Fruit fly (Drosophila melanogaster): ENCODE measurements around the gene CG42329.

DNA sequence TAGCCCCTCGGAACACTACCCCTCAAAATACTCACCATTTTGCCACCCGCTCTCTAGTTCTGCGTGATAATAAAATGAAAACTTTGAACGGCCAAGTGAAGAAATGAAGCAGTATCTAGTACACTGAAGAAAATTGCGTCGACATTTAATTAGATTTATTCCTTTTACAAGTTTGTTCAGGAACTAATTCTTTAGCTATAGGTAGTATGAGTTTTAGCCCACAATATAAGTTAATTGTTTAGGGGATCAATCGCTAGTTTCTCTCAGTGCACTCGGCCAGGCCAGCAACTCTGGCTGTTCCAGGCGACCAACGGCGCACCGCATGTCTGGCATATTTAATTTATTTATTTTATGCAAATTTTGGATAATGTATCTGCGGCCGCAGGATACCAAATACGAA lies 11.6 kb downstream of the CG42329 start:
- TF ChIP-seq Mnt (GFP tag; optimal IDR thresholded peaks at IDR 0.05) (no peak), CG5204 (GFP tag; optimal IDR thresholded peaks at IDR 0.05) (no peak), kay (GFP tag; ENCODE audit: borderline replicate concordance) (no peak), CG33017 (tag; optimal IDR thresholded peaks at IDR 0.05) (no peak)
